Worm (Caenorhabditis elegans): Measurements from ENCODE around the gene fcmt-1.

Gene fcmt-1

DNA sequence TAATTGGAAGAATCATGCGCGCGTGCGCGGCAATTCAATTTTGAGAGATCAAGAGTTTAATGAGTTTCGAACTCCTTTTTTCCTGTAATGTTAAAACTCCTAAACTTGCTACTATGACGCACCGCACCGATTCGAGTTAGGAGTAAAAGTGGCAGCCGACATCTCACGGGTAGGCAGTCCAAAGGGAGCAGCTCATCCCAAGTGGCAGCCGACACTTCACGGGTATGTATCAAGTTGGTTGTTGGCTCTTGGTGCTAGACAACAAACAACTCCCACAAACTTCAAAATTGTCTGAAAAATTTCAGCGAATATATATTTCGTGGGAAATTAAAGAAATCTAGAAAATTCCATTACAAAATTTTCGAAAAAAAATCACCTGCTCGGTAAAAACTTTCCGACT, 43.8 kb upstream of the fcmt-1 start:
- no peak for TF ChIP-seq ceh-90 (tag; optimal IDR thresholded peaks at IDR 0.05)
- TF ChIP-seq snpc-4 (tag; optimal IDR thresholded peaks at IDR 0.05): peak; percentile 77
- no peak for TF ChIP-seq nhr-47 (tag; optimal IDR thresholded peaks at IDR 0.05)

DNA sequence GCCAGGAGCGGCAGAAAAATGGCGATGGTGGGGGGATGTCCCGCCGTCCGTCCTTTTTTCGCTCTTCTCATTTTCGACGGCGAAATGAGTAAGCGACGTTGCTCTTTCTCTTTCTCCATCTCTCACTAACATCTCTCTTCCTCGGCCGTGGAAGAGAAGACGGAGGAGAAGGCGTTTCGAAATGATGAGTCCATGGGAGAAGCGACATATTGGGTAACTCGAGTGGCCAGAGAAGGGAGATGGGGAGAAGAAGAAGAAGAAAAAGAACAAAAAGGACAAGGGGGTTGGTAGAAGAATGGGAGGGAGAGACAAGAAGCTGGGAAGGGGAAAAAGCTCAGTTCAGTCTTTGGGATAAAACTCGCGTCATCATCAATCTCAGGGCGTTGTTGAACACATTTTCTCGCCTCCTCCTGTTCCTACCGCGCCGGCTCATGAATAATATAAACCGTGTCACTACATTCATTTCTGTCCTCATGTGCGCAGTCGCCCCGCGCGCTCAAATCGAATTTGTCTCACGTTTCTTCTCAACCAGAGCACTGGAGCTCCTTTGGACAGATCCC, 42.3 kb upstream of the fcmt-1 start:
- TF ChIP-seq hlh-4 (tag; optimal IDR thresholded peaks at IDR 0.05) (no peak), jun-1 (tag; optimal IDR thresholded peaks at IDR 0.05) (no peak), egl-27 (tag; optimal IDR thresholded peaks at IDR 0.05) (no peak), hlh-17 (GFP tag; optimal IDR thresholded peaks at IDR 0.05; ENCODE audit: borderline replicate concordance) (no peak), unc-62 (GFP tag; optimal IDR thresholded peaks at IDR 0.05) (no peak), C16A3.4 (tag; optimal IDR thresholded peaks at IDR 0.05) (no peak), nhr-90 (tag; optimal IDR thresholded peaks at IDR 0.05; ENCODE audit: poor library complexity) (no peak), dpl-1 (GFP tag; optimal IDR thresholded peaks at IDR 0.05) (no peak), swsn-7 (tag; optimal IDR thresholded peaks at IDR 0.05) (no peak), ceh-88 (GFP tag; IDR thresholded peaks at IDR 0.05) (no peak), lin-15B (tag; optimal IDR thresholded peaks at IDR 0.05) (no peak), aha-1 (tag; optimal IDR thresholded peaks at IDR 0.05) (no peak), lir-3 (tag; optimal IDR thresholded peaks at IDR 0.05; ENCODE audit: poor library complexity) (no peak), nhr-71 (tag; optimal IDR thresholded peaks at IDR 0.05) (peak; percentile 35), egl-13 (tag; optimal IDR thresholded peaks at IDR 0.05) (no peak), unc-98 (GFP tag; IDR thresholded peaks at IDR 0.05) (no peak), efl-3 (GFP tag; optimal IDR thresholded peaks at IDR 0.05) (no peak), snpc-4 (tag; optimal IDR thresholded peaks at IDR 0.05) (no peak), nhr-237 (tag; optimal IDR thresholded peaks at IDR 0.05) (no peak), fkh-10 (GFP tag; optimal IDR thresholded peaks at IDR 0.05) (peak; percentile 65), fkh-4 (tag; optimal IDR thresholded peaks at IDR 0.05; ENCODE audit: borderline replicate concordance) (no peak), pqm-1 (tag; optimal IDR thresholded peaks at IDR 0.05) (no peak), efl-1 (optimal IDR thresholded peaks at IDR 0.05) (peak in 1 of 2 experiments; percentile 0), efl-1 (GFP tag; optimal IDR thresholded peaks at IDR 0.05 in 1 of 2) (peak in 1 of 2 experiments; percentile 51), unc-130 (tag; optimal IDR thresholded peaks at IDR 0.05) (no peak), lsy-2 (tag; optimal IDR thresholded peaks at IDR 0.05) (peak in 1 of 2 experiments; percentile 37), pag-3 (tag; optimal IDR thresholded peaks at IDR 0.05; ENCODE audit: borderline replicate concordance, insufficient read depth) (no peak), nhr-47 (tag; optimal IDR thresholded peaks at IDR 0.05) (peak; percentile 21), mdl-1 (tag; optimal IDR thresholded peaks at IDR 0.05) (no peak), F16B12.6 (tag; optimal IDR thresholded peaks at IDR 0.05) (no peak), lin-14 (GFP tag; optimal IDR thresholded peaks at IDR 0.05) (peak; percentile 80), C04F5.9 (tag; optimal IDR thresholded peaks at IDR 0.05) (no peak), nhr-19 (GFP tag; conservative IDR thresholded peaks at IDR 0.05) (no peak), nhr-77 (tag; optimal IDR thresholded peaks at IDR 0.05) (no peak), xbp-1 (tag; optimal IDR thresholded peaks at IDR 0.05) (peak; percentile 30), Y116A8C.19 (tag; optimal IDR thresholded peaks at IDR 0.05; ENCODE audit: borderline replicate concordance) (no peak), ceh-8 (GFP tag; optimal IDR thresholded peaks at IDR 0.05) (no peak), snu-23 (GFP tag; optimal IDR thresholded peaks at IDR 0.05) (no peak), irx-1 (tag; optimal IDR thresholded peaks at IDR 0.05) (no peak), mab-9 (GFP tag; IDR thresholded peaks at IDR 0.05) (no peak), ets-5 (GFP tag; IDR thresholded peaks at IDR 0.05) (no peak), ztf-4 (tag; optimal IDR thresholded peaks at IDR 0.05) (no peak), ama-1 (optimal IDR thresholded peaks at IDR 0.05) (no peak), alr-1 (tag; optimal IDR thresholded peaks at IDR 0.05; ENCODE audit: borderline replicate concordance) (no peak), vab-15 (tag; optimal IDR thresholded peaks at IDR 0.05) (no peak), rnt-1 (tag; optimal IDR thresholded peaks at IDR 0.05) (no peak), nhr-11 (tag; optimal IDR thresholded peaks at IDR 0.05) (no peak), C34B4.2 (tag; optimal IDR thresholded peaks at IDR 0.05) (no peak), pax-3 (tag; optimal IDR thresholded peaks at IDR 0.05) (no peak)

All from whole organism, L1 larva.